Fruit fly (Drosophila melanogaster) whole organism, embryonic: ENCODE measurements around the gene mts.

ENCODE experiments used
- Antp ChIP-seq: fragments of 200-800 bp; sonication (Bioruptor generic); optimal IDR thresholded peaks from 3 replicates; lab custom pipeline; 2016; ENCODE audit warnings: missing biosample characterization, missing genetic modification characterization
- B-H1 ChIP-seq: fragments of 200-800 bp; sonication (Bioruptor generic); IDR thresholded peaks from 3 replicates; pipeline ENCODE4 v1.3.6; 2022; ENCODE audit warnings: missing biosample characterization, missing genetic modification characterization
- BEAF-32 ChIP-seq: fragments of 200-800 bp; sonication (Bioruptor generic); optimal IDR thresholded peaks from 3 replicates; lab custom pipeline; 2017; ENCODE audit warnings: missing biosample characterization, missing genetic modification characterization, mild to moderate bottlenecking, moderate library complexity, missing genetic modification reagents
- CG11695 ChIP-seq: fragments of 200-800 bp; sonication (Bioruptor generic); IDR thresholded peaks from 3 replicates; pipeline ENCODE4 v1.3.6; 2022; ENCODE audit warnings: missing biosample characterization, missing genetic modification characterization
- CG11723 ChIP-seq: fragments of 200-800 bp; sonication (Bioruptor generic); optimal IDR thresholded peaks from 2 replicates; lab custom pipeline; 2017; ENCODE audit warnings: missing biosample characterization, mild to moderate bottlenecking, missing genetic modification characterization
- CG12155 ChIP-seq: fragments of 200-800 bp; sonication (Bioruptor generic); optimal IDR thresholded peaks from 3 replicates; lab custom pipeline; 2016; ENCODE audit warnings: missing biosample characterization, missing genetic modification characterization
- CG13424 ChIP-seq: fragments of 200-800 bp; sonication (Bioruptor generic); optimal IDR thresholded peaks from 2 replicates; lab custom pipeline; 2019; ENCODE audit warnings: missing biosample characterization, mild to moderate bottlenecking, missing genetic modification characterization, moderate library complexity
- CG14014 ChIP-seq: fragments of 200-800 bp; sonication (Bioruptor generic); IDR thresholded peaks from 2 replicates; pipeline ENCODE4 v1.3.6; 2022; ENCODE audit warnings: missing biosample characterization, missing genetic modification characterization
- CG14441 ChIP-seq: fragments of 200-800 bp; sonication (Bioruptor generic); IDR thresholded peaks from 2 replicates; pipeline ENCODE4 v1.3.6; 2022; ENCODE audit warnings: missing biosample characterization, missing genetic modification characterization
- CG1647 ChIP-seq: fragments of 200-800 bp; sonication (Bioruptor generic); optimal IDR thresholded peaks from 3 replicates; lab custom pipeline; 2016; ENCODE audit warnings: missing biosample characterization, missing genetic modification characterization
- CG18764 ChIP-seq: fragments of 200-800 bp; sonication (Bioruptor generic); optimal IDR thresholded peaks from 3 replicates; lab custom pipeline; 2016; ENCODE audit warnings: missing biosample characterization, missing genetic modification characterization
- CG2116 ChIP-seq: fragments of 200-800 bp; sonication (Bioruptor generic); optimal IDR thresholded peaks from 3 replicates; lab custom pipeline; 2018; ENCODE audit warnings: missing biosample characterization, mild to moderate bottlenecking, missing genetic modification characterization
- CG2120 ChIP-seq: fragments of 200-800 bp; sonication (Bioruptor generic); optimal IDR thresholded peaks from 3 replicates; lab custom pipeline; 2016; ENCODE audit warnings: missing biosample characterization, missing genetic modification characterization
- CG30020 ChIP-seq: fragments of 200-800 bp; optimal IDR thresholded peaks from 2 replicates; lab custom pipeline; 2019; ENCODE audit warnings: missing biosample characterization, mild to moderate bottlenecking, missing genetic modification characterization, moderate library complexity
- CG3726 ChIP-seq: fragments of 200-800 bp; sonication (Bioruptor generic); IDR thresholded peaks from 3 replicates; pipeline ENCODE4, ENCODE4 v1.3.6; 2022; ENCODE audit warnings: missing biosample characterization, missing genetic modification characterization
- CG3995 ChIP-seq: fragments of 200-800 bp; sonication (Bioruptor generic); optimal IDR thresholded peaks from 3 replicates; lab custom pipeline; 2016; ENCODE audit warnings: missing biosample characterization, missing genetic modification characterization
- CG4360 ChIP-seq: fragments of 200-800 bp; sonication (Bioruptor generic); IDR thresholded peaks from 2 replicates; pipeline ENCODE4 v1.3.6; 2022; ENCODE audit warnings: missing biosample characterization, missing genetic modification characterization
- CG4820 ChIP-seq: fragments of 200-800 bp; sonication (Bioruptor generic); optimal IDR thresholded peaks from 3 replicates; lab custom pipeline; 2016; ENCODE audit warnings: missing biosample characterization, missing genetic modification characterization
- CG5245 ChIP-seq: fragments of 200-800 bp; sonication (Bioruptor generic); optimal IDR thresholded peaks from 3 replicates; lab custom pipeline; 2016; ENCODE audit warnings: missing biosample characterization, missing genetic modification characterization
- CG7357 ChIP-seq: fragments of 200-800 bp; sonication (Bioruptor generic); IDR thresholded peaks from 3 replicates; pipeline ENCODE4 v1.3.6; 2022; ENCODE audit warnings: missing biosample characterization, missing genetic modification characterization
- Dfd ChIP-seq, 2 experiments: fragments of >200 bp; optimal IDR thresholded peaks; 2 replicates each; lab custom pipeline; 2017; ENCODE audit warnings: missing biosample characterization in 2 of 2, missing genetic modification characterization in 2 of 2
- Dll ChIP-seq: fragments of 200-800 bp; sonication (Bioruptor generic); IDR thresholded peaks from 4 replicates; pipeline ENCODE4 v1.3.6; 2022; ENCODE audit warnings: missing biosample characterization, missing genetic modification characterization; ENCODE audit not compliant: partially characterized antibody
- Doc2 ChIP-seq: fragments of 200-800 bp; sonication (Bioruptor generic); IDR thresholded peaks from 2 replicates; pipeline ENCODE4 v1.3.6; 2022; ENCODE audit warnings: missing biosample characterization, missing genetic modification characterization
- Ets65A ChIP-seq: fragments of 200-800 bp; sonication (Bioruptor generic); peaks from one replicate; lab custom pipeline; 2016; ENCODE audit warnings: missing biosample characterization, missing genetic modification characterization
- Fer1 ChIP-seq: fragments of 200-800 bp; sonication (Bioruptor generic); optimal IDR thresholded peaks from 2 replicates; lab custom pipeline; 2017; ENCODE audit warnings: missing biosample characterization, mild to moderate bottlenecking, missing genetic modification characterization
- Myb ChIP-seq: fragments of 200-800 bp; sonication (Bioruptor generic); optimal IDR thresholded peaks from 2 replicates; lab custom pipeline; 2016; ENCODE audit warnings: missing biosample characterization, missing genetic modification characterization
- Nf-YC ChIP-seq: fragments of 200-800 bp; optimal IDR thresholded peaks from 3 replicates; lab custom pipeline; 2019; ENCODE audit warnings: missing biosample characterization, mild to moderate bottlenecking, missing genetic modification characterization, moderate library complexity
- Opbp ChIP-seq: fragments of 200-800 bp; sonication (Bioruptor generic); IDR thresholded peaks from 3 replicates; pipeline ENCODE4 v1.3.6; 2022; ENCODE audit warnings: missing biosample characterization, missing genetic modification characterization; ENCODE audit not compliant: partially characterized antibody
- Ssrp ChIP-seq: fragments of 200-800 bp; sonication (Bioruptor generic); optimal IDR thresholded peaks from 2 replicates; lab custom pipeline; 2018; ENCODE audit warnings: missing biosample characterization, mild to moderate bottlenecking, missing genetic modification characterization, moderate library complexity
- YL-1 ChIP-seq: fragments of 200-800 bp; sonication (Bioruptor generic); optimal IDR thresholded peaks from 3 replicates; lab custom pipeline; 2017; ENCODE audit warnings: missing biosample characterization, mild to moderate bottlenecking, missing genetic modification characterization
- ac ChIP-seq: fragments of 200-800 bp; sonication (Bioruptor generic); optimal IDR thresholded peaks from 3 replicates; lab custom pipeline; 2017; ENCODE audit warnings: missing biosample characterization, mild to moderate bottlenecking, missing genetic modification characterization
- bowl ChIP-seq: fragments of 200-800 bp; sonication (Bioruptor generic); IDR thresholded peaks from 2 replicates; pipeline ENCODE4 v1.3.6; 2022; ENCODE audit warnings: missing biosample characterization, missing genetic modification characterization
- dan ChIP-seq: fragments of 200-800 bp; sonication (Bioruptor generic); IDR thresholded peaks from 2 replicates; pipeline ENCODE4 v1.3.6; 2022; ENCODE audit warnings: missing biosample characterization, missing genetic modification characterization
- dmrt11E ChIP-seq: fragments of 200-800 bp; sonication (Bioruptor generic); optimal IDR thresholded peaks from 3 replicates; lab custom pipeline; 2018; ENCODE audit warnings: missing biosample characterization, mild to moderate bottlenecking, missing genetic modification characterization, moderate library complexity
- dpn ChIP-seq, 2 experiments: fragments of 200-800 bp; sonication (Bioruptor generic); optimal IDR thresholded peaks; 3 replicates each; lab custom pipeline; 2016; ENCODE audit warnings: missing biosample characterization in 2 of 2, missing genetic modification characterization in 2 of 2
- ewg ChIP-seq: fragments of 200-800 bp; sonication (Bioruptor generic); optimal IDR thresholded peaks from 3 replicates; lab custom pipeline; 2017; ENCODE audit warnings: mild to moderate bottlenecking, missing biosample characterization, missing genetic modification reagents, missing genetic modification characterization
- exex ChIP-seq: fragments of 200-800 bp; sonication (Bioruptor generic); optimal IDR thresholded peaks from 4 replicates; lab custom pipeline; 2018; ENCODE audit warnings: missing biosample characterization, mild to moderate bottlenecking, missing genetic modification characterization, moderate library complexity
- fd3F ChIP-seq: fragments of 200-800 bp; sonication (Bioruptor generic); optimal IDR thresholded peaks from 2 replicates; lab custom pipeline; 2018; ENCODE audit warnings: missing biosample characterization, mild to moderate bottlenecking, missing genetic modification characterization, moderate library complexity
- fd64A ChIP-seq: fragments of 200-800 bp; sonication (Bioruptor generic); optimal IDR thresholded peaks from 3 replicates; lab custom pipeline; 2018; ENCODE audit warnings: missing biosample characterization, mild to moderate bottlenecking, missing genetic modification characterization
- jing ChIP-seq: fragments of 200-800 bp; sonication (Bioruptor generic); optimal IDR thresholded peaks from 2 replicates; lab custom pipeline; 2018; ENCODE audit warnings: missing biosample characterization, mild to moderate bottlenecking, missing genetic modification characterization
- luna ChIP-seq: fragments of 200-800 bp; sonication (Bioruptor generic); optimal IDR thresholded peaks from 2 replicates; lab custom pipeline; 2016; ENCODE audit warnings: missing biosample characterization, missing genetic modification characterization
- peb ChIP-seq: fragments of 200-800 bp; sonication (Bioruptor generic); IDR thresholded peaks from 2 replicates; pipeline ENCODE4 v1.3.6; 2022; ENCODE audit warnings: missing biosample characterization, missing genetic modification characterization
- row ChIP-seq: fragments of 200-800 bp; sonication (Bioruptor generic); IDR thresholded peaks from 3 replicates; pipeline ENCODE4 v1.3.6; 2022; ENCODE audit warnings: missing biosample characterization, missing genetic modification characterization
- run ChIP-seq: fragments of 200-800 bp; sonication (Bioruptor generic); optimal IDR thresholded peaks from 3 replicates; lab custom pipeline; 2018; ENCODE audit warnings: missing biosample characterization, mild to moderate bottlenecking, missing genetic modification characterization
- sens-2 ChIP-seq: fragments of 200-800 bp; sonication (Bioruptor generic); IDR thresholded peaks from 2 replicates; pipeline ENCODE4 v1.3.6; 2022; ENCODE audit warnings: missing biosample characterization, missing genetic modification characterization
- stc ChIP-seq: fragments of 200-800 bp; sonication (Bioruptor generic); IDR thresholded peaks from 2 replicates; pipeline ENCODE4 v1.3.6; 2022; ENCODE audit warnings: missing biosample characterization, missing genetic modification characterization
- sug ChIP-seq: fragments of 200-800 bp; optimal IDR thresholded peaks from 2 replicates; lab custom pipeline; 2019; ENCODE audit warnings: missing biosample characterization, mild to moderate bottlenecking, missing genetic modification characterization, moderate library complexity
- tgo ChIP-seq: fragments of 200-800 bp; sonication (Bioruptor generic); IDR thresholded peaks from 3 replicates; pipeline ENCODE4 v1.3.6; 2022; ENCODE audit warnings: missing biosample characterization, missing genetic modification characterization
- vfl ChIP-seq: fragments of 200-800 bp; sonication (Bioruptor generic); optimal IDR thresholded peaks from 2 replicates; lab custom pipeline; 2016; ENCODE audit warnings: missing biosample characterization, missing genetic modification characterization
- vvl ChIP-seq: fragments of 200-800 bp; sonication (Bioruptor generic); IDR thresholded peaks from 2 replicates; pipeline ENCODE4 v1.3.6; 2022; ENCODE audit warnings: missing biosample characterization, missing genetic modification characterization
- wek ChIP-seq: fragments of 200-800 bp; sonication (Bioruptor generic); optimal IDR thresholded peaks from 3 replicates; lab custom pipeline; 2018; ENCODE audit warnings: missing biosample characterization, mild to moderate bottlenecking, missing genetic modification characterization, moderate library complexity
- z ChIP-seq: fragments of 200-800 bp; sonication (Bioruptor generic); IDR thresholded peaks from 3 replicates; pipeline ENCODE4 v1.3.6; 2022; ENCODE audit warnings: missing biosample characterization, missing genetic modification characterization

Gene mts

DNA sequence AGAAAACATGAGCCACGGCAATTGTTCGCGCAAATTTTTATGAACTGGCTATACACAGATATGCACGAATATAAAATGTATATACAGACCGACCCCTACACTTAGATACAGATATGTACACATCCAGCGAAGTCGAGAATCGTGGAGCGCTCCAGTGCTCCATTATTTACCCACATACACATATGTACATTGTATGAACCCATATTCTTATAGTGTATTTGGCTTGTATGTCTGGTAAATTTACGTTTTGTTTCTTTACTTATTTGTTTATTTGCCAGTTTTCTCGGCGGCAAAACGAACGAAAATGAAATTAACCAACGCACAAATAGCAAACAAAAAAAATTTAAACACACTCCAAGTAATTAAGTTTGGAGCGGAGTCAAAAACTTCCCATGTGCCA is 14.1 kb upstream of the mts start (continued):
- no peak for TF ChIP-seq run (tag; lab: Kevin White, UChicago)
- TF ChIP-seq CG3726 (GFP tag; lab: Robert Waterston, UW) = no peak; the same call in 2 of the 3 replicates
- TF ChIP-seq CG30020 (tag; lab: Kevin White, UChicago) = no peak
- peak; percentile 10 for TF ChIP-seq YL-1
- no peak for TF ChIP-seq Antp
- peak; percentile 44 for TF ChIP-seq fd3F
- TF ChIP-seq CG1647 (GFP tag; lab: Kevin White, UChicago) = peak; percentile 29
- TF ChIP-seq Doc2 (GFP tag; lab: Robert Waterston, UW) = no peak
- peak; percentile 26 for TF ChIP-seq wek (GFP tag; lab: Kevin White, UChicago)
- no peak for TF ChIP-seq Dfd (GFP tag; optimal IDR thresholded peaks at IDR 0.05; lab: Kevin White, UChicago)
- TF ChIP-seq ac (GFP tag; lab: Kevin White, UChicago) = no peak
- peak; percentile 30 for TF ChIP-seq CG2120
- no peak for TF ChIP-seq luna (GFP tag; lab: Kevin White, UChicago)
- TF ChIP-seq vfl = no peak
- no peak for TF ChIP-seq ewg
- no peak for TF ChIP-seq CG4820
- no peak for TF ChIP-seq CG2116 (GFP tag; lab: Kevin White, UChicago)
- no peak for TF ChIP-seq bowl
- peak; percentile 39 for TF ChIP-seq CG18764 (GFP tag; lab: Kevin White, UChicago)
- TF ChIP-seq z = peak; percentile 64; the same call in 1 of the 3 replicates
- TF ChIP-seq tgo = peak; percentile 27; the same call in 1 of the 3 replicates
- TF ChIP-seq CG3995 = no peak
- TF ChIP-seq vvl (GFP tag; lab: Robert Waterston, UW) = peak; percentile 49; the same call in 1 of the 2 replicates
- TF ChIP-seq CG7357 (GFP tag; lab: Robert Waterston, UW) = no peak
- no peak for TF ChIP-seq Ssrp
- TF ChIP-seq Ets65A (GFP tag; lab: Kevin White, UChicago) = no peak
- TF ChIP-seq Opbp (GFP tag; lab: Robert Waterston, UW) = no peak
- 0 out of 3 replicates have a peak, but pooled peaks have one; percentile 24 for TF ChIP-seq CG11695
- no peak for TF ChIP-seq BEAF-32 (GFP tag; lab: Kevin White, UChicago)
- no peak for TF ChIP-seq dan (GFP tag; lab: Robert Waterston, UW)
- TF ChIP-seq CG14441 (GFP tag; lab: Robert Waterston, UW) = no peak
- no peak for TF ChIP-seq jing (GFP tag; lab: Kevin White, UChicago)
- TF ChIP-seq exex (tag; lab: Kevin White, UChicago) = peak; percentile 41
- TF ChIP-seq CG4360 (GFP tag; lab: Robert Waterston, UW) = peak; percentile 32; the same call in 1 of the 2 replicates
- TF ChIP-seq dmrt11E = peak; percentile 44
- no peak; the same call in 1 of the 2 replicates for TF ChIP-seq stc (GFP tag; lab: Robert Waterston, UW)
- TF ChIP-seq CG5245 (GFP tag; lab: Kevin White, UChicago) = no peak
- TF ChIP-seq dpn (GFP tag; optimal IDR thresholded peaks at IDR 0.05; lab: Kevin White, UChicago) = peak in 1 of 2 experiments; percentile 51
- peak; percentile 70 for TF ChIP-seq sug (tag; lab: Kevin White, UChicago)
- TF ChIP-seq row (GFP tag; lab: Robert Waterston, UW) = peak; percentile 5; the same call in 1 of the 3 replicates
- peak; percentile 81 for TF ChIP-seq fd64A (GFP tag; lab: Kevin White, UChicago)
- TF ChIP-seq CG12155 (GFP tag; lab: Kevin White, UChicago) = no peak
- no peak for TF ChIP-seq Dll
- peak; percentile 14 for TF ChIP-seq CG13424
- peak; percentile 61; the same call in 1 of the 2 replicates for TF ChIP-seq CG14014 (GFP tag; lab: Robert Waterston, UW)
- no peak for TF ChIP-seq peb (GFP tag; lab: Robert Waterston, UW)
- peak; percentile 19 for TF ChIP-seq Nf-YC (tag; lab: Kevin White, UChicago)
- no peak for TF ChIP-seq B-H1 (GFP tag; lab: Robert Waterston, UW)
- TF ChIP-seq sens-2 (GFP tag; lab: Robert Waterston, UW) = no peak; the same call in 1 of the 2 replicates
- TF ChIP-seq CG11723 = peak; percentile 13
- peak; percentile 79 for TF ChIP-seq Fer1 (GFP tag; lab: Kevin White, UChicago)
- TF ChIP-seq Myb (GFP tag; lab: Kevin White, UChicago) = no peak
